Fruit fly (Drosophila melanogaster) whole organism, pupa: Measurements from ENCODE around the gene SIDL.

Experiments
- CG10348 ChIP-seq: fragments of 200-800 bp; sonication (Bioruptor generic); IDR thresholded peaks from 2 replicates; pipeline ENCODE4 v1.3.6; 2022; ENCODE audit warnings: missing biosample characterization, missing genetic modification characterization
- CG12605 ChIP-seq: fragments of 200-800 bp; sonication (Bioruptor generic); IDR thresholded peaks from 2 replicates; pipeline ENCODE4 v1.3.6; 2022; ENCODE audit warnings: missing biosample characterization, missing genetic modification characterization
- CG15710 ChIP-seq: fragments of 200-800 bp; sonication (Bioruptor generic); optimal IDR thresholded peaks from 2 replicates; lab custom pipeline; 2018; ENCODE audit warnings: missing biosample characterization, mild to moderate bottlenecking, missing genetic modification characterization, moderate library complexity
- CG17806 ChIP-seq: fragments of 200-800 bp; sonication (Bioruptor generic); optimal IDR thresholded peaks from 2 replicates; lab custom pipeline; 2018; ENCODE audit warnings: missing biosample characterization, mild to moderate bottlenecking, missing genetic modification characterization, moderate library complexity
- CG32121 ChIP-seq: fragments of 200-800 bp; sonication (Bioruptor generic); IDR thresholded peaks from 2 replicates; pipeline ENCODE4 v1.3.6; 2022; ENCODE audit warnings: missing biosample characterization, missing genetic modification characterization
- CG34367 ChIP-seq: fragments of 200-800 bp; sonication (Bioruptor generic); optimal IDR thresholded peaks from 2 replicates; lab custom pipeline; 2018; ENCODE audit warnings: missing biosample characterization, mild to moderate bottlenecking, missing genetic modification characterization
- CG8159 ChIP-seq: fragments of 200-800 bp; sonication (Bioruptor generic); optimal IDR thresholded peaks from 3 replicates; lab custom pipeline; 2018; ENCODE audit warnings: missing biosample characterization, mild to moderate bottlenecking, missing genetic modification characterization, moderate library complexity
- D1 ChIP-seq: fragments of 200-800 bp; sonication (Bioruptor generic); optimal IDR thresholded peaks from 2 replicates; lab custom pipeline; 2018; ENCODE audit warnings: missing biosample characterization, mild to moderate bottlenecking, missing genetic modification characterization, moderate library complexity
- EcR ChIP-seq: fragments of 200-800 bp; sonication (Bioruptor generic); optimal IDR thresholded peaks from 3 replicates; lab custom pipeline; 2019; ENCODE audit warnings: missing biosample characterization, missing genetic modification characterization, mild to moderate bottlenecking, moderate library complexity, missing genetic modification reagents
- Ets98B ChIP-seq: fragments of 200-800 bp; sonication (Bioruptor generic); IDR thresholded peaks from 2 replicates; pipeline ENCODE4 v1.3.6; 2022; ENCODE audit warnings: missing biosample characterization, missing genetic modification characterization
- Pif1A ChIP-seq: fragments of 200-800 bp; sonication (Bioruptor generic); optimal IDR thresholded peaks from 3 replicates; lab custom pipeline; 2016; ENCODE audit warnings: missing biosample characterization, missing genetic modification characterization
- fd96Ca ChIP-seq: fragments of 200-800 bp; sonication (Bioruptor generic); IDR thresholded peaks from 3 replicates; pipeline ENCODE4 v1.3.6; 2022; ENCODE audit warnings: missing biosample characterization, missing genetic modification characterization
- gl ChIP-seq: fragments of 200-800 bp; sonication (Bioruptor generic); optimal IDR thresholded peaks from 2 replicates; lab custom pipeline; 2018; ENCODE audit warnings: missing biosample characterization, mild to moderate bottlenecking, missing genetic modification characterization

dm6 chr3R:15249735-15250134, 31.1 kb upstream of the SIDL start, which contains the start of gene CG42404:
- TF ChIP-seq Pif1A (GFP tag; lab: Kevin White, UChicago) (no peak), Ets98B (no peak), CG32121 (GFP tag; lab: Robert Waterston, UW) (no peak), CG8159 (no peak), EcR (no peak), CG17806 (tag; lab: Kevin White, UChicago) (no peak), CG34367 (tag; lab: Kevin White, UChicago) (no peak), CG10348 (no peak), D1 (no peak), CG12605 (GFP tag; lab: Robert Waterston, UW) (no peak), CG15710 (tag; lab: Kevin White, UChicago) (no peak), fd96Ca (no peak), gl (tag; lab: Kevin White, UChicago) (no peak)
